Worm (Caenorhabditis elegans) whole organism, L4/young adult: ENCODE results near the gene T19C3.5.
A peak's percentile ranks its signal among the peaks of the same experiment; 100 is the strongest.

Experiments
- W03F9.2 ChIP-seq: fragments of 150-350 bp; optimal IDR thresholded peaks from 2 replicates; lab custom pipeline; 2014; ENCODE audit warnings: missing biosample characterization, missing genetic modification characterization
- dao-5 ChIP-seq: sonication (generic microtip); optimal IDR thresholded peaks from 2 replicates; lab custom pipeline; 2016; ENCODE audit warnings: missing genotype, missing genetic modification characterization, moderate library complexity, missing compliant biosample characterization
- him-1 ChIP-seq: sonication (generic microtip); optimal IDR thresholded peaks from 2 replicates; lab custom pipeline; 2016; ENCODE audit warnings: missing genotype, missing genetic modification reagents, missing genetic modification characterization, missing compliant biosample characterization

T19C3.5 gene

ce11 chrIII:611900-612299, 15.8 kb downstream of the T19C3.5 start:
- TF ChIP-seq W03F9.2 (tag; lab: Kevin White, UChicago), result no peak
- TF ChIP-seq dao-5, result no peak
- no peak for TF ChIP-seq him-1

ce11 chrIII:609549-609948, 18.2 kb downstream of the T19C3.5 start, which contains the start of gene best-17:
TSS of gene best-17 (minus strand) at chrIII:609649.
- TF ChIP-seq W03F9.2 (tag; lab: Kevin White, UChicago) (no peak), dao-5 (no peak), him-1 (no peak)

ce11 chrIII:605415-606054, 22.2 kb downstream of the T19C3.5 start, which contains the start of the genes Y55B1AR.4 and ttr-7:
TSS of gene Y55B1AR.4 (minus strand) at chrIII:605515.
TSS of gene ttr-7 (plus strand) at chrIII:606004.
- TF ChIP-seq him-1 (no peak), W03F9.2 (tag; lab: Kevin White, UChicago) (no peak), dao-5 (no peak)

ce11 chrIII:600316-600932, 27.3 kb downstream of the T19C3.5 start, which contains the start of gene lec-6:
TSS of gene lec-6 (minus strand) at chrIII:600366.
- TF ChIP-seq him-1, result no peak

- no peak for TF ChIP-seq dao-5
- no peak for TF ChIP-seq W03F9.2 (tag; lab: Kevin White, UChicago)
- no peak for TF ChIP-seq him-1
Observed at ce11 chrIII:599279-599678, 28.5 kb downstream of the T19C3.5 start.

- no peak for TF ChIP-seq dao-5
- no peak for TF ChIP-seq him-1
- TF ChIP-seq W03F9.2 (tag; lab: Kevin White, UChicago), result no peak
Observed at ce11 chrIII:598687-599086, 29.1 kb downstream of the T19C3.5 start, which contains the start of gene Y55B1AR.2. TSS of gene Y55B1AR.2 (minus strand) at chrIII:598787.

- TF ChIP-seq him-1, result no peak
- TF ChIP-seq W03F9.2 (tag; lab: Kevin White, UChicago), result peak; percentile 42
Observed at ce11 chrIII:598168-598567, 29.6 kb downstream of the T19C3.5 start.

- TF ChIP-seq dao-5, result no peak
- no peak for TF ChIP-seq W03F9.2 (tag; lab: Kevin White, UChicago)
- no peak for TF ChIP-seq him-1
Observed at ce11 chrIII:595449-595848, 32.3 kb downstream of the T19C3.5 start.

ce11 chrIII:587009-587408, 40.7 kb downstream of the T19C3.5 start, which contains the start of gene helq-1:
TSS of gene helq-1 (minus strand) at chrIII:587109.
- TF ChIP-seq dao-5, result no peak
- no peak for TF ChIP-seq W03F9.2 (tag; lab: Kevin White, UChicago)
- TF ChIP-seq him-1, result no peak

ce11 chrIII:577467-577866, 50.3 kb downstream of the T19C3.5 start, which contains the start of gene gtf-2H5:
TSS of gene gtf-2H5 (minus strand) at chrIII:577567.
- TF ChIP-seq him-1, result no peak
- TF ChIP-seq W03F9.2 (tag; lab: Kevin White, UChicago), result no peak
- no peak for TF ChIP-seq dao-5

- TF ChIP-seq him-1 (no peak), W03F9.2 (tag; lab: Kevin White, UChicago) (no peak), dao-5 (no peak)
Observed at ce11 chrIII:576555-576954, 51.2 kb downstream of the T19C3.5 start.
